4 worm cellular contexts compared by ENCODE assay signal in the genomic region with DNA sequence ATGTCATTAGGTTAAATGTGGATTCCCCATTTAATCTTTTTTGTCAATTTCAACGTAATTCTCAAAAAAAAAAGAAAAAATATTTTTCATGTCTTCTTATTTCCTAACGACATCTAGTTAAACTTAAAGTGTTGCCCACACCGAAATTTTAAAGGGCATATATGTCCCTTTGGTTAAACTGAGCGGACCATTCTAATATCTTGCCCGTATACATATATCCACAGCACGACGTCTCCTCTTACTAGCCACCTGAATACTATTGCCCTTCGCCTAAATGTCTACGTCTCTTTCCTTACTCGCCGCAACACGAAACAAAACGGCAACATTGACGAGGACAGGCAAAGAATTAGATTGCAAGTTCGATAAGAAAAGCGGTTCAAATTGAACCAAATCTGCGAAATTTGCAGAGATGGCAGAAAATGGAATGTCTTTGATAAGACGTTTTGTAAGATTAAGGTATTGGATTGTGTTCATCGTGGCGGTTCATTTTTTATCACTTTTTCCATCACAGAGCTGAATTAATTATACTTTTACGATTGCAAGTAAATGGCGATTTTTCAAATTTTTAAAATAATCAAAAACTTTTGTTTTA.
A peak's percentile ranks its signal among the peaks of the same experiment; 100 is the strongest.
TF ChIP-seq lines count a peak whose summit lies in the region.

No protein-coding gene starts in this region.

TF ChIP-seq in whole organism, L2 larva, 48 proteins besides CTCF, POLR2A, EP300 and RAD21 (continued from another document):
- peak; percentile 98 for TF ChIP-seq ceh-16 (tag; optimal IDR thresholded peaks at IDR 0.05; lab: Kevin White, UChicago)
- TF ChIP-seq fos-1 (tag; optimal IDR thresholded peaks at IDR 0.05; lab: Kevin White, UChicago): peak; percentile 99
- TF ChIP-seq nhr-12 (tag; optimal IDR thresholded peaks at IDR 0.05; lab: Kevin White, UChicago): peak; percentile 72
- TF ChIP-seq unc-55 (GFP tag; optimal IDR thresholded peaks at IDR 0.05; lab: Kevin White, UChicago): peak; percentile 100
- TF ChIP-seq ztf-11 (tag; optimal IDR thresholded peaks at IDR 0.05; lab: Kevin White, UChicago): peak; percentile 78
- no peak for TF ChIP-seq elt-3 (tag; optimal IDR thresholded peaks at IDR 0.05; lab: Kevin White, UChicago)
- peak; percentile 99 for TF ChIP-seq unc-39 (tag; optimal IDR thresholded peaks at IDR 0.05; lab: Kevin White, UChicago)
- TF ChIP-seq snpc-4 (tag; optimal IDR thresholded peaks at IDR 0.05; lab: Kevin White, UChicago): peak; percentile 94
- peak; percentile 100 for TF ChIP-seq nhr-129 (tag; optimal IDR thresholded peaks at IDR 0.05; lab: Kevin White, UChicago)
- peak; percentile 95 for TF ChIP-seq gmeb-1 (tag; optimal IDR thresholded peaks at IDR 0.05; lab: Kevin White, UChicago)
- peak; percentile 84 for TF ChIP-seq skn-1 (tag; optimal IDR thresholded peaks at IDR 0.05; lab: Kevin White, UChicago)
- peak; percentile 99 for TF ChIP-seq lin-13 (GFP tag; optimal IDR thresholded peaks at IDR 0.05; lab: Kevin White, UChicago)
- peak; percentile 97 for TF ChIP-seq lsy-2 (tag; optimal IDR thresholded peaks at IDR 0.05; lab: Kevin White, UChicago)
- TF ChIP-seq ztf-4 (tag; optimal IDR thresholded peaks at IDR 0.05; lab: Kevin White, UChicago): peak; percentile 99
- peak; percentile 100 for TF ChIP-seq crh-2 (tag; optimal IDR thresholded peaks at IDR 0.05; lab: Kevin White, UChicago)
- TF ChIP-seq sma-3 (GFP tag; optimal IDR thresholded peaks at IDR 0.05; lab: Kevin White, UChicago): peak; percentile 99
- TF ChIP-seq nhr-23 (tag; optimal IDR thresholded peaks at IDR 0.05; lab: Kevin White, UChicago): no peak
- TF ChIP-seq blmp-1 (tag; optimal IDR thresholded peaks at IDR 0.05; lab: Kevin White, UChicago; ENCODE audit: insufficient read depth): peak; percentile 91
- TF ChIP-seq nhr-25 (tag; optimal IDR thresholded peaks at IDR 0.05; lab: Kevin White, UChicago): peak; percentile 99
- TF ChIP-seq zag-1 (tag; optimal IDR thresholded peaks at IDR 0.05; lab: Kevin White, UChicago): peak; percentile 99
- peak; percentile 100 for TF ChIP-seq egl-27 (tag; optimal IDR thresholded peaks at IDR 0.05; lab: Kevin White, UChicago)
- peak; percentile 100 for TF ChIP-seq lin-39 (tag; optimal IDR thresholded peaks at IDR 0.05; lab: Kevin White, UChicago)
- TF ChIP-seq sem-4 (tag; optimal IDR thresholded peaks at IDR 0.05; lab: Kevin White, UChicago): peak; percentile 99
- 0 out of 2 replicates have a peak, but pooled peaks have one; percentile 78 for TF ChIP-seq ztf-1 (GFP tag; conservative IDR thresholded peaks at IDR 0.05; lab: Robert Waterston, UW)
- peak; percentile 99 for TF ChIP-seq sma-9 (GFP tag; optimal IDR thresholded peaks at IDR 0.05; lab: Kevin White, UChicago)
- peak; percentile 69 for TF ChIP-seq sma-9 (tag; optimal IDR thresholded peaks at IDR 0.05; lab: Kevin White, UChicago)
- TF ChIP-seq nhr-77 (tag; optimal IDR thresholded peaks at IDR 0.05; lab: Kevin White, UChicago): peak; percentile 97
- TF ChIP-seq nhr-10 (tag; optimal IDR thresholded peaks at IDR 0.05; lab: Kevin White, UChicago): peak; percentile 97

TF ChIP-seq in whole organism, L4 larva, 104 proteins besides CTCF, POLR2A, EP300 and RAD21 (continued from another document and continues in another):
- TF ChIP-seq nhr-48 (tag; optimal IDR thresholded peaks at IDR 0.05; lab: Kevin White, UChicago) (peak; percentile 98), F26F4.8 (GFP tag; conservative IDR thresholded peaks at IDR 0.05; lab: Robert Waterston, UW) (no peak), daf-16 (GFP tag; optimal IDR thresholded peaks at IDR 0.05; lab: Kevin White, UChicago) (peak; percentile 97 to 99), daf-16 (tag; optimal IDR thresholded peaks at IDR 0.05; lab: Kevin White, UChicago) (peak; percentile 94), lsy-2 (tag; optimal IDR thresholded peaks at IDR 0.05; lab: Kevin White, UChicago) (peak; percentile 95 to 97), unc-62 (GFP tag; optimal IDR thresholded peaks at IDR 0.05 in 1 of 2; lab: Kevin White, UChicago) (peak; percentile 90 to 100), unc-62 (tag; optimal IDR thresholded peaks at IDR 0.05; lab: Kevin White, UChicago) (peak; percentile 61), mxl-2 (GFP tag; conservative IDR thresholded peaks at IDR 0.05; lab: Robert Waterston, UW) (peak; percentile 86), zfp-2 (tag; optimal IDR thresholded peaks at IDR 0.05; lab: Kevin White, UChicago) (peak; percentile 90), hlh-30 (tag; optimal IDR thresholded peaks at IDR 0.05; lab: Kevin White, UChicago; ENCODE audit: insufficient read depth) (peak; percentile 97), zip-11 (GFP tag; IDR thresholded peaks at IDR 0.05; lab: Robert Waterston, UW) (no peak), saeg-2 (GFP tag; IDR thresholded peaks at IDR 0.05; lab: Robert Waterston, UW) (peak; percentile 99), nhr-111 (GFP tag; optimal IDR thresholded peaks at IDR 0.05; lab: Kevin White, UChicago) (peak; percentile 86), dmd-9 (GFP tag; IDR thresholded peaks at IDR 0.05; lab: Robert Waterston, UW) (peak; percentile 94), ceh-82 (tag; optimal IDR thresholded peaks at IDR 0.05; lab: Kevin White, UChicago) (peak; percentile 100), pqm-1 (tag; optimal IDR thresholded peaks at IDR 0.05; lab: Kevin White, UChicago) (peak; percentile 26), Y105C5A.15 (GFP tag; IDR thresholded peaks at IDR 0.05; lab: Robert Waterston, UW) (0 out of 2 replicates have a peak, but pooled peaks have one; percentile 46), ceh-62 (tag; optimal IDR thresholded peaks at IDR 0.05; lab: Kevin White, UChicago) (no peak), mdl-1 (tag; optimal IDR thresholded peaks at IDR 0.05; lab: Kevin White, UChicago) (peak; percentile 93 to 94), zfp-3 (GFP tag; conservative IDR thresholded peaks at IDR 0.05; lab: Robert Waterston, UW) (peak; percentile 97), Y75B8A.6 (GFP tag; IDR thresholded peaks at IDR 0.05; lab: Robert Waterston, UW) (no peak), pha-4 (GFP tag; IDR thresholded peaks at IDR 0.05; lab: Robert Waterston, UW) (peak; percentile 97), pha-4 (tag; optimal IDR thresholded peaks at IDR 0.05; lab: Kevin White, UChicago) (peak; percentile 77), F37D6.2 (tag; optimal IDR thresholded peaks at IDR 0.05; lab: Kevin White, UChicago) (peak; percentile 99), nhr-28 (tag; optimal IDR thresholded peaks at IDR 0.05; lab: Kevin White, UChicago) (peak; percentile 94), egl-27 (tag; optimal IDR thresholded peaks at IDR 0.05; lab: Kevin White, UChicago) (peak; percentile 86), madf-9 (GFP tag; conservative IDR thresholded peaks at IDR 0.05; lab: Robert Waterston, UW) (peak; percentile 98), cey-2 (tag; optimal IDR thresholded peaks at IDR 0.05; lab: Kevin White, UChicago; ENCODE audit: borderline replicate concordance, insufficient read depth) (peak; percentile 69), ztf-7 (tag; optimal IDR thresholded peaks at IDR 0.05; lab: Kevin White, UChicago) (peak; percentile 96), D1046.2 (GFP tag; IDR thresholded peaks at IDR 0.05; lab: Robert Waterston, UW) (peak; percentile 95), tag-97 (GFP tag; IDR thresholded peaks at IDR 0.05; lab: Robert Waterston, UW) (peak; percentile 95), T20F7.1 (GFP tag; optimal IDR thresholded peaks at IDR 0.05; lab: Kevin White, UChicago) (peak; percentile 94)

TF ChIP-seq in whole organism, late embryonic, 69 proteins besides CTCF, POLR2A, EP300 and RAD21 (continued from another document and continues in another):
- peak; percentile 56 for TF ChIP-seq Y22D7AL.16 (tag; optimal IDR thresholded peaks at IDR 0.05; lab: Kevin White, UChicago)
- TF ChIP-seq C38D4.7 (GFP tag; optimal IDR thresholded peaks at IDR 0.05; lab: Kevin White, UChicago): no peak
- no peak for TF ChIP-seq hlh-15 (tag; optimal IDR thresholded peaks at IDR 0.05; lab: Kevin White, UChicago)
- TF ChIP-seq ceh-30 (tag; optimal IDR thresholded peaks at IDR 0.05; lab: Kevin White, UChicago): peak; percentile 91
- peak; percentile 9 for TF ChIP-seq eyg-1 (tag; optimal IDR thresholded peaks at IDR 0.05; lab: Kevin White, UChicago)
- peak; percentile 100 for TF ChIP-seq ceh-18 (tag; optimal IDR thresholded peaks at IDR 0.05; lab: Kevin White, UChicago)
- TF ChIP-seq pros-1 (tag; optimal IDR thresholded peaks at IDR 0.05; lab: Kevin White, UChicago): peak; percentile 96
- TF ChIP-seq fkh-6 (tag; optimal IDR thresholded peaks at IDR 0.05; lab: Kevin White, UChicago): peak; percentile 29
- peak; percentile 12 for TF ChIP-seq fax-1 (tag; optimal IDR thresholded peaks at IDR 0.05; lab: Kevin White, UChicago)
- peak; percentile 71 for TF ChIP-seq sox-2 (GFP tag; IDR thresholded peaks at IDR 0.05; lab: Robert Waterston, UW)
- TF ChIP-seq ceh-31 (tag; optimal IDR thresholded peaks at IDR 0.05; lab: Kevin White, UChicago): peak; percentile 98
- TF ChIP-seq ceh-45 (GFP tag; IDR thresholded peaks at IDR 0.05; lab: Robert Waterston, UW): 0 out of 2 replicates have a peak, but pooled peaks have one; percentile 34
- peak; percentile 40 for TF ChIP-seq gmeb-2 (tag; optimal IDR thresholded peaks at IDR 0.05; lab: Kevin White, UChicago)
- peak; percentile 100 for TF ChIP-seq sdc-2 (tag; optimal IDR thresholded peaks at IDR 0.05; lab: Kevin White, UChicago)
- TF ChIP-seq elt-4 (tag; optimal IDR thresholded peaks at IDR 0.05; lab: Kevin White, UChicago): no peak
- TF ChIP-seq sox-4 (tag; optimal IDR thresholded peaks at IDR 0.05; lab: Kevin White, UChicago): peak; percentile 50
- TF ChIP-seq lin-11 (tag; optimal IDR thresholded peaks at IDR 0.05; lab: Kevin White, UChicago): peak; percentile 26
- peak; percentile 24 for TF ChIP-seq T23F11.4 (GFP tag; optimal IDR thresholded peaks at IDR 0.05; lab: Kevin White, UChicago)
- peak; percentile 56 for TF ChIP-seq tbx-7 (tag; optimal IDR thresholded peaks at IDR 0.05; lab: Kevin White, UChicago)
- TF ChIP-seq madf-2 (tag; optimal IDR thresholded peaks at IDR 0.05; lab: Kevin White, UChicago): peak; percentile 79
- TF ChIP-seq mec-3 (tag; optimal IDR thresholded peaks at IDR 0.05; lab: Kevin White, UChicago; ENCODE audit: borderline replicate concordance): no peak
- peak; percentile 86 for TF ChIP-seq fkh-10 (GFP tag; optimal IDR thresholded peaks at IDR 0.05; lab: Kevin White, UChicago)
- TF ChIP-seq odd-2 (tag; optimal IDR thresholded peaks at IDR 0.05; lab: Kevin White, UChicago): no peak
- peak; percentile 87 for TF ChIP-seq ceh-14 (tag; optimal IDR thresholded peaks at IDR 0.05; lab: Kevin White, UChicago)
- peak; percentile 81 for TF ChIP-seq unc-86 (tag; optimal IDR thresholded peaks at IDR 0.05; lab: Kevin White, UChicago)
- peak; percentile 54 for TF ChIP-seq elt-2 (tag; optimal IDR thresholded peaks at IDR 0.05; lab: Kevin White, UChicago)
- TF ChIP-seq pat-9 (tag; optimal IDR thresholded peaks at IDR 0.05; lab: Kevin White, UChicago): peak; percentile 36
- peak; percentile 98 for TF ChIP-seq ceh-34 (tag; optimal IDR thresholded peaks at IDR 0.05; lab: Kevin White, UChicago)
- no peak for TF ChIP-seq pha-4 (tag; optimal IDR thresholded peaks at IDR 0.05; lab: Kevin White, UChicago)
- peak; percentile 98 for TF ChIP-seq unc-42 (tag; optimal IDR thresholded peaks at IDR 0.05; lab: Kevin White, UChicago)
- peak; percentile 96 for TF ChIP-seq ref-2 (tag; optimal IDR thresholded peaks at IDR 0.05; lab: Kevin White, UChicago)
- no peak for TF ChIP-seq pag-3 (tag; optimal IDR thresholded peaks at IDR 0.05; lab: Kevin White, UChicago; ENCODE audit: borderline replicate concordance)
- peak; percentile 69 for TF ChIP-seq ttx-3 (tag; optimal IDR thresholded peaks at IDR 0.05; lab: Kevin White, UChicago)
- no peak for TF ChIP-seq npax-4 (tag; optimal IDR thresholded peaks at IDR 0.05; lab: Kevin White, UChicago)

TF ChIP-seq in whole organism, mixed stage, embryonic, 35 proteins besides CTCF, POLR2A, EP300 and RAD21 (continued from another document):
- no peak for TF ChIP-seq zip-8 (tag; optimal IDR thresholded peaks at IDR 0.05; lab: Kevin White, UChicago)
- no peak for TF ChIP-seq flh-1 (GFP tag; optimal IDR thresholded peaks at IDR 0.05; lab: Kevin White, UChicago)
- peak; percentile 99 for TF ChIP-seq ces-1 (GFP tag; optimal IDR thresholded peaks at IDR 0.05; lab: Kevin White, UChicago)
- peak; percentile 100 for TF ChIP-seq nhr-237 (tag; optimal IDR thresholded peaks at IDR 0.05; lab: Kevin White, UChicago)
- TF ChIP-seq nhr-12 (tag; optimal IDR thresholded peaks at IDR 0.05; lab: Kevin White, UChicago): peak; percentile 87
- TF ChIP-seq snpc-4 (tag; optimal IDR thresholded peaks at IDR 0.05; lab: Kevin White, UChicago): no peak
- TF ChIP-seq bed-3 (GFP tag; optimal IDR thresholded peaks at IDR 0.05; lab: Kevin White, UChicago): no peak
- TF ChIP-seq ztf-11 (tag; optimal IDR thresholded peaks at IDR 0.05; lab: Kevin White, UChicago): peak; percentile 90
- peak; percentile 95 for TF ChIP-seq unc-62 (GFP tag; optimal IDR thresholded peaks at IDR 0.05; lab: Kevin White, UChicago)
TF ChIP-seq in whole organism, mixed stage, embryonic: peak in this region for 26.
